Worm (Caenorhabditis elegans): Measurements from ENCODE around the gene F49F1.4.

F49F1.4 gene

ce11 chrIV:4072027-4072426, 43.5 kb downstream of the F49F1.4 start, which contains the start of gene pqn-75:
TSS of gene pqn-75 (plus strand) at chrIV:4072327.
- no peak for TF ChIP-seq elt-3 (tag; optimal IDR thresholded peaks at IDR 0.05)
- no peak for TF ChIP-seq ets-5 (GFP tag; IDR thresholded peaks at IDR 0.05)
- TF ChIP-seq mef-2 (tag; optimal IDR thresholded peaks at IDR 0.05): no peak
- no peak for TF ChIP-seq nhr-237 (tag; optimal IDR thresholded peaks at IDR 0.05)
- no peak for TF ChIP-seq skn-1 (tag; optimal IDR thresholded peaks at IDR 0.05)
- no peak for TF ChIP-seq hpl-2 (GFP tag; optimal IDR thresholded peaks at IDR 0.05)
- no peak for TF ChIP-seq blmp-1 (tag; optimal IDR thresholded peaks at IDR 0.05)
- TF ChIP-seq unc-30 (tag; optimal IDR thresholded peaks at IDR 0.05): no peak
- no peak for TF ChIP-seq grh-1 (GFP tag; IDR thresholded peaks at IDR 0.05)
- TF ChIP-seq sox-4 (tag; optimal IDR thresholded peaks at IDR 0.05): no peak
- no peak for TF ChIP-seq unc-86 (tag; optimal IDR thresholded peaks at IDR 0.05)

- no peak for TF ChIP-seq nhr-237 (tag; optimal IDR thresholded peaks at IDR 0.05)
- no peak for TF ChIP-seq xbp-1 (tag; optimal IDR thresholded peaks at IDR 0.05)
- no peak for TF ChIP-seq mef-2 (tag; optimal IDR thresholded peaks at IDR 0.05)
- TF ChIP-seq F16B12.6 (tag; optimal IDR thresholded peaks at IDR 0.05): no peak
- no peak for TF ChIP-seq efl-1 (optimal IDR thresholded peaks at IDR 0.05)
- TF ChIP-seq efl-1 (GFP tag; optimal IDR thresholded peaks at IDR 0.05 in 1 of 2): no peak
- TF ChIP-seq fkh-10 (GFP tag; optimal IDR thresholded peaks at IDR 0.05): no peak
- TF ChIP-seq swsn-7 (tag; optimal IDR thresholded peaks at IDR 0.05): no peak
- no peak for TF ChIP-seq lir-3 (tag; optimal IDR thresholded peaks at IDR 0.05; ENCODE audit: poor library complexity)
- TF ChIP-seq isw-1 (GFP tag; IDR thresholded peaks at IDR 0.05): no peak
- TF ChIP-seq Y116A8C.19 (tag; optimal IDR thresholded peaks at IDR 0.05; ENCODE audit: borderline replicate concordance): no peak
- no peak for TF ChIP-seq pax-3 (tag; optimal IDR thresholded peaks at IDR 0.05)
- TF ChIP-seq lin-39 (tag; optimal IDR thresholded peaks at IDR 0.05): no peak
- no peak for TF ChIP-seq nhr-77 (tag; optimal IDR thresholded peaks at IDR 0.05)
- TF ChIP-seq lin-13 (GFP tag; optimal IDR thresholded peaks at IDR 0.05): no peak
- TF ChIP-seq efl-3 (GFP tag; optimal IDR thresholded peaks at IDR 0.05): no peak
- TF ChIP-seq zip-4 (GFP tag; optimal IDR thresholded peaks at IDR 0.05): no peak
- TF ChIP-seq elt-2 (tag; optimal IDR thresholded peaks at IDR 0.05): no peak
- TF ChIP-seq unc-62 (GFP tag; optimal IDR thresholded peaks at IDR 0.05): no peak
These were observed 44.7 kb downstream of the F49F1.4 start for ce11 chrIV:4070810-4071209.

- no peak for TF ChIP-seq ztf-4 (tag; optimal IDR thresholded peaks at IDR 0.05)
- no peak for TF ChIP-seq mef-2 (tag; optimal IDR thresholded peaks at IDR 0.05)
- TF ChIP-seq sptf-1 (tag; optimal IDR thresholded peaks at IDR 0.05): no peak
- TF ChIP-seq Y116A8C.19 (tag; optimal IDR thresholded peaks at IDR 0.05; ENCODE audit: borderline replicate concordance): no peak
- TF ChIP-seq ama-1 (optimal IDR thresholded peaks at IDR 0.05): no peak
- no peak for TF ChIP-seq mab-9 (GFP tag; IDR thresholded peaks at IDR 0.05)
- no peak for TF ChIP-seq ceh-82 (tag; optimal IDR thresholded peaks at IDR 0.05)
- no peak for TF ChIP-seq rnt-1 (tag; optimal IDR thresholded peaks at IDR 0.05)
- TF ChIP-seq tlp-1 (tag; optimal IDR thresholded peaks at IDR 0.05): no peak
- no peak for TF ChIP-seq ceh-88 (GFP tag; IDR thresholded peaks at IDR 0.05)
- no peak for TF ChIP-seq unc-86 (tag; optimal IDR thresholded peaks at IDR 0.05)
These were observed 47.1 kb downstream of the F49F1.4 start, which contains the start of gene fbxb-55 for ce11 chrIV:4068480-4068879. TSS of gene fbxb-55 (plus strand) at chrIV:4068780.

- TF ChIP-seq mep-1 (tag; optimal IDR thresholded peaks at IDR 0.05): no peak
- TF ChIP-seq nhr-11 (tag; optimal IDR thresholded peaks at IDR 0.05): no peak
- TF ChIP-seq pax-3 (tag; optimal IDR thresholded peaks at IDR 0.05): no peak
These were observed 48.2 kb downstream of the F49F1.4 start for ce11 chrIV:4067336-4067735.

Data from whole organism, L1 larva.